Fruit fly (Drosophila melanogaster) whole organism, adult: ENCODE measurements around the gene Obp99b.

Source experiments
- CG11617 ChIP-seq: fragments of 200-800 bp; sonication (Bioruptor generic); optimal IDR thresholded peaks from 2 replicates; lab custom pipeline; 2017; ENCODE audit warnings: mild to moderate bottlenecking, missing biosample characterization, missing genetic modification reagents, missing genetic modification characterization
- CG14711 ChIP-seq: fragments of 200-800 bp; sonication (Bioruptor generic); optimal IDR thresholded peaks from 2 replicates; lab custom pipeline; 2018; ENCODE audit warnings: missing biosample characterization, mild to moderate bottlenecking, missing genetic modification characterization, moderate library complexity
- CG33017 ChIP-seq: fragments of 200-800 bp; sonication (Bioruptor generic); optimal IDR thresholded peaks from 2 replicates; lab custom pipeline; 2018; ENCODE audit warnings: missing biosample characterization, mild to moderate bottlenecking, missing genetic modification characterization, moderate library complexity
- CG5204 ChIP-seq: fragments of 200-800 bp; sonication (Bioruptor generic); optimal IDR thresholded peaks from 2 replicates; lab custom pipeline; 2016; ENCODE audit warnings: missing biosample characterization, missing genetic modification characterization
- CG7101 ChIP-seq: fragments of 200-800 bp; sonication (Bioruptor generic); optimal IDR thresholded peaks from 2 replicates; lab custom pipeline; 2018; ENCODE audit warnings: missing biosample characterization, mild to moderate bottlenecking, missing genetic modification characterization, moderate library complexity
- Crg-1 ChIP-seq: fragments of 200-800 bp; sonication (Bioruptor generic); optimal IDR thresholded peaks from 2 replicates; lab custom pipeline; 2016; ENCODE audit warnings: missing biosample characterization, missing genetic modification characterization
- Mnt ChIP-seq: fragments of 200-800 bp; sonication (Bioruptor generic); optimal IDR thresholded peaks from 2 replicates; lab custom pipeline; 2016; ENCODE audit warnings: missing biosample characterization, mild to moderate bottlenecking, missing genetic modification characterization
- bab1 ChIP-seq: fragments of 200-800 bp; sonication (Bioruptor generic); optimal IDR thresholded peaks from 3 replicates; lab custom pipeline; 2019; ENCODE audit warnings: missing biosample characterization, mild to moderate bottlenecking, missing genetic modification characterization, moderate library complexity
- cic ChIP-seq: fragments of 200-800 bp; sonication (Bioruptor generic); optimal IDR thresholded peaks from 2 replicates; lab custom pipeline; 2017; ENCODE audit warnings: missing biosample characterization, mild to moderate bottlenecking, missing genetic modification characterization, moderate library complexity
- cnc ChIP-seq, 2 experiments: fragments of >200 bp; optimal IDR thresholded peaks; 2 replicates each; lab custom pipeline; 2017
- kay ChIP-seq: fragments of 200-800 bp; sonication (Bioruptor generic); peaks from one replicate; lab custom pipeline; 2016; ENCODE audit warnings: missing biosample characterization, missing genetic modification characterization, borderline replicate concordance
- tj ChIP-seq: fragments of 200-800 bp; sonication (Bioruptor generic); optimal IDR thresholded peaks from 3 replicates; lab custom pipeline; 2017; ENCODE audit warnings: missing biosample characterization, mild to moderate bottlenecking, missing genetic modification characterization, moderate library complexity
- toe ChIP-seq: fragments of 200-800 bp; sonication (Bioruptor generic); optimal IDR thresholded peaks from 2 replicates; lab custom pipeline; 2016; ENCODE audit warnings: missing biosample characterization, missing genetic modification characterization

DNA sequence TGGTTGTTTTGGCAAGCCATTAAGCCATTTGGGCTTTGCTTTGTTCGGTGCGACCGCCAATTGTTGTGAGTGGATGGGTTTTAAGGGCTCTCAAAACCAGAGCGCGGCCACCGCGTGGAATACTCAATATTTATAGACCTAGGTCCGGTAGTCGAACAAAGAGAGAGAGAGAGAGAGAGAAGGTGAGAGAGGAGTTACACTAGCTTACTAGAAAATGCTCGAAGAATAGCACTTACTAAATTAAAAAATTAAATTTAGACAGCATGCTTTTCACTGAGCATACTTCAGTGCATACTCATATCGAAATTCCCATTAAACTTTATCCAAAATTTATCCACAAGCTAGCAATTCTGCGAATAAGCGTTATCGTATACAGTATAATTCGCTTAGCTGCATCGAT lies 43.3 kb upstream of the Obp99b start:
- TF ChIP-seq CG11617 (GFP tag; lab: Kevin White, UChicago) (no peak), CG7101 (tag; lab: Kevin White, UChicago) (no peak), bab1 (GFP tag; lab: Kevin White, UChicago) (no peak), CG14711 (no peak), CG33017 (tag; lab: Kevin White, UChicago) (no peak), cnc (optimal IDR thresholded peaks at IDR 0.05; lab: Kevin White, UChicago) (no peak), toe (GFP tag; lab: Kevin White, UChicago) (no peak), CG5204 (GFP tag; lab: Kevin White, UChicago) (no peak), Mnt (GFP tag; lab: Kevin White, UChicago) (no peak), Crg-1 (no peak), cic (GFP tag; lab: Kevin White, UChicago) (no peak), kay (GFP tag; lab: Kevin White, UChicago) (no peak), tj (GFP tag; lab: Kevin White, UChicago) (no peak)
